Worm (Caenorhabditis elegans) whole organism, young adult: ENCODE data around the gene bcc-1.

Experiments used
- C06A6.2 ChIP-seq: fragments of 200-800 bp; sonication (Bioruptor generic); conservative IDR thresholded peaks from 2 replicates; pipeline ENCODE4 v1.3.6; 2022; ENCODE audit warnings: missing genetic modification characterization, missing compliant biosample characterization
- D2030.7 ChIP-seq: fragments of 200-800 bp; sonication (Bioruptor generic); IDR thresholded peaks from 2 replicates; pipeline ENCODE4 v1.3.6; 2022; ENCODE audit warnings: missing genetic modification reagents, missing genetic modification characterization, missing compliant biosample characterization
- F10E7.11 ChIP-seq: sonication (generic microtip); optimal IDR thresholded peaks from 2 replicates; lab custom pipeline; 2017; ENCODE audit warnings: mild to moderate bottlenecking, missing genetic modification characterization, moderate library complexity, missing compliant biosample characterization
- F23B12.7 ChIP-seq: sonication (generic microtip); optimal IDR thresholded peaks from 2 replicates; lab custom pipeline; 2017; ENCODE audit warnings: missing genetic modification characterization, mild to moderate bottlenecking, missing compliant biosample characterization, antibody characterized with exemption, moderate library complexity; ENCODE audit not compliant: insufficient read depth
- F55B11.4 ChIP-seq: sonication (generic microtip); optimal IDR thresholded peaks from 2 replicates; lab custom pipeline; 2016; ENCODE audit warnings: missing compliant biosample characterization, missing genetic modification characterization, borderline replicate concordance; ENCODE audit not compliant: insufficient read depth
- K12H6.12 ChIP-seq: fragments of 200-800 bp; sonication (Bioruptor generic); optimal IDR thresholded peaks from 2 replicates; lab custom pipeline; 2018; ENCODE audit warnings: mild to moderate bottlenecking, missing genetic modification characterization, missing compliant biosample characterization
- Y56A3A.18 ChIP-seq: fragments of 200-800 bp; sonication (Bioruptor generic); IDR thresholded peaks from 2 replicates; pipeline ENCODE4 v1.3.6; 2022; ENCODE audit warnings: missing genetic modification reagents, missing genetic modification characterization, missing compliant biosample characterization
- Y67H2A.10 ChIP-seq: fragments of 200-800 bp; sonication (Bioruptor generic); conservative IDR thresholded peaks from 2 replicates; pipeline ENCODE4 v1.3.6; 2022; ENCODE audit warnings: missing genetic modification reagents, missing genetic modification characterization, missing compliant biosample characterization
- Y95B8A.8 ChIP-seq: fragments of 200-800 bp; sonication (Bioruptor generic); IDR thresholded peaks from 2 replicates; pipeline ENCODE4 v1.3.6; 2022; ENCODE audit warnings: missing genetic modification reagents, missing genetic modification characterization, missing compliant biosample characterization
- akir-1 ChIP-seq: fragments of 200-800 bp; sonication (Bioruptor generic); optimal IDR thresholded peaks from 2 replicates; lab custom pipeline; 2018; ENCODE audit warnings: mild to moderate bottlenecking, missing genetic modification characterization, moderate library complexity, missing compliant biosample characterization
- ama-1 ChIP-seq, 3 experiments: fragments of 150-350 bp in 1 of 3; sonication (generic microtip) in 2 of 3; optimal IDR thresholded peaks; 2 replicates each; lab custom pipeline; 2014 to 2018; ENCODE audit warnings: missing biosample characterization in 2 of 3, missing genetic modification characterization in 2 of 3, missing genetic modification reagents in 2 of 3
- aptf-3 ChIP-seq: fragments of 200-800 bp; sonication (Bioruptor generic); IDR thresholded peaks from 2 replicates; pipeline ENCODE4 v1.3.6; 2022; ENCODE audit warnings: missing genetic modification characterization, missing compliant biosample characterization
- bed-2 ChIP-seq: fragments of 200-800 bp; sonication (Bioruptor generic); IDR thresholded peaks from 2 replicates; pipeline ENCODE4 v1.3.6; 2022; ENCODE audit warnings: missing genetic modification reagents, missing genetic modification characterization, missing compliant biosample characterization
- ceh-100 ChIP-seq: fragments of 200-800 bp; sonication (Bioruptor generic); IDR thresholded peaks from 2 replicates; pipeline ENCODE4 v1.3.6; 2022; ENCODE audit warnings: missing genetic modification reagents, missing genetic modification characterization, missing compliant biosample characterization
- ceh-27 ChIP-seq: fragments of 200-800 bp; sonication (Bioruptor generic); optimal IDR thresholded peaks from 2 replicates; lab custom pipeline; 2018; ENCODE audit warnings: mild to moderate bottlenecking, missing genetic modification characterization, moderate library complexity, missing compliant biosample characterization
- die-1 ChIP-seq: sonication (generic microtip); optimal IDR thresholded peaks from 2 replicates; lab custom pipeline; 2016; ENCODE audit warnings: missing genotype, mild to moderate bottlenecking, missing genetic modification characterization, missing compliant biosample characterization
- efl-1 ChIP-seq: fragments of 150-350 bp; optimal IDR thresholded peaks from 2 replicates; lab custom pipeline; 2014; ENCODE audit warnings: missing biosample characterization, missing genetic modification reagents, missing genetic modification characterization
- egl-18 ChIP-seq: fragments of 200-800 bp; sonication (Bioruptor generic); IDR thresholded peaks from 2 replicates; pipeline ENCODE4 v1.3.6; 2022; ENCODE audit warnings: missing genetic modification reagents, missing genetic modification characterization, missing compliant biosample characterization
- egl-44 ChIP-seq: fragments of 200-800 bp; sonication (Bioruptor generic); IDR thresholded peaks from 2 replicates; pipeline ENCODE4 v1.3.6; 2022; ENCODE audit warnings: missing genetic modification reagents, missing genetic modification characterization, missing compliant biosample characterization
- egrh-3 ChIP-seq: fragments of 200-800 bp; sonication (Bioruptor generic); IDR thresholded peaks from 2 replicates; pipeline ENCODE4 v1.3.6; 2022; ENCODE audit warnings: missing genetic modification reagents, missing genetic modification characterization, missing compliant biosample characterization
- ets-4 ChIP-seq: fragments of 200-800 bp; sonication (Bioruptor generic); optimal IDR thresholded peaks from 2 replicates; lab custom pipeline; 2018; ENCODE audit warnings: mild to moderate bottlenecking, missing genetic modification characterization, missing compliant biosample characterization
- him-1 ChIP-seq: sonication (generic microtip); optimal IDR thresholded peaks from 2 replicates; lab custom pipeline; 2016; ENCODE audit warnings: missing genotype, missing genetic modification reagents, missing genetic modification characterization, missing compliant biosample characterization
- hlh-12 ChIP-seq: sonication (generic microtip); optimal IDR thresholded peaks from 2 replicates; lab custom pipeline; 2016; ENCODE audit warnings: missing genetic modification characterization, missing compliant biosample characterization
- hmg-20 ChIP-seq: fragments of 200-800 bp; sonication (Bioruptor generic); IDR thresholded peaks from 2 replicates; pipeline ENCODE4 v1.3.6; 2022; ENCODE audit warnings: missing genetic modification reagents, missing genetic modification characterization, missing compliant biosample characterization
- let-607 ChIP-seq, 2 experiments: fragments of 200-800 bp in 1 of 2; sonication (Bioruptor generic) in 1 of 2; sonication (generic microtip) in 1 of 2; optimal IDR thresholded peaks; 2 replicates each; lab custom pipeline; 2016 to 2018; ENCODE audit warnings: mild to moderate bottlenecking in 2 of 2, missing compliant biosample characterization in 2 of 2, missing genetic modification characterization in 2 of 2, moderate library complexity in 2 of 2, missing genotype in 1 of 2
- lin-35 ChIP-seq, 3 experiments: fragments of 150-350 bp in 2 of 3; sonication (generic microtip) in 1 of 3; optimal IDR thresholded peaks; 2 replicates each; lab custom pipeline; 2014 to 2018; ENCODE audit warnings: missing biosample characterization in 3 of 3, missing genetic modification characterization in 3 of 3, missing genetic modification reagents in 3 of 3
- lin-54 ChIP-seq: fragments of 200-800 bp; sonication (Bioruptor generic); optimal IDR thresholded peaks from 2 replicates; lab custom pipeline; 2018; ENCODE audit warnings: mild to moderate bottlenecking, missing genetic modification characterization, missing compliant biosample characterization
- lir-1 ChIP-seq: fragments of 200-800 bp; sonication (Bioruptor generic); conservative IDR thresholded peaks from 2 replicates; pipeline ENCODE4 v1.3.6; 2022; ENCODE audit warnings: missing genetic modification reagents, missing genetic modification characterization, missing compliant biosample characterization
- lsy-27 ChIP-seq: sonication (generic microtip); optimal IDR thresholded peaks from 2 replicates; lab custom pipeline; 2017; ENCODE audit warnings: missing genetic modification characterization, mild to moderate bottlenecking, missing compliant biosample characterization, antibody characterized with exemption, missing genotype, borderline replicate concordance; ENCODE audit not compliant: insufficient read depth
- madf-10 ChIP-seq: sonication (generic microtip); optimal IDR thresholded peaks from 2 replicates; lab custom pipeline; 2016; ENCODE audit warnings: mild to moderate bottlenecking, missing genetic modification characterization, missing compliant biosample characterization
- mcd-1 ChIP-seq: fragments of 200-800 bp; sonication (Bioruptor generic); IDR thresholded peaks from 2 replicates; pipeline ENCODE4 v1.3.6; 2022; ENCODE audit warnings: missing genetic modification reagents, missing genetic modification characterization, missing compliant biosample characterization
- nfya-2 ChIP-seq: fragments of 200-800 bp; sonication (Bioruptor generic); IDR thresholded peaks from 2 replicates; pipeline ENCODE4 v1.3.6; 2022; ENCODE audit warnings: missing genetic modification reagents, missing genetic modification characterization, missing compliant biosample characterization
- nfyb-1 ChIP-seq: fragments of 200-800 bp; sonication (Bioruptor generic); IDR thresholded peaks from 2 replicates; pipeline ENCODE4 v1.3.6; 2022; ENCODE audit warnings: missing genetic modification reagents, missing genetic modification characterization, missing compliant biosample characterization
- nhr-179 ChIP-seq: sonication (generic microtip); optimal IDR thresholded peaks from 2 replicates; lab custom pipeline; 2016; ENCODE audit warnings: mild to moderate bottlenecking, missing genetic modification characterization, missing compliant biosample characterization
- nhr-27 ChIP-seq: fragments of 200-800 bp; sonication (Bioruptor generic); optimal IDR thresholded peaks from 2 replicates; lab custom pipeline; 2018; ENCODE audit warnings: mild to moderate bottlenecking, missing genetic modification characterization, moderate library complexity, missing compliant biosample characterization
- nhr-80 ChIP-seq: sonication (generic microtip); optimal IDR thresholded peaks from 2 replicates; lab custom pipeline; 2016; ENCODE audit warnings: missing genetic modification characterization, missing compliant biosample characterization
- nhr-90 ChIP-seq: sonication (generic microtip); optimal IDR thresholded peaks from 2 replicates; lab custom pipeline; 2016; ENCODE audit warnings: missing genotype, mild to moderate bottlenecking, missing genetic modification characterization, missing compliant biosample characterization
- rcor-1 ChIP-seq: fragments of 200-800 bp; sonication (Bioruptor generic); IDR thresholded peaks from 2 replicates; pipeline ENCODE4 v1.3.6; 2022; ENCODE audit warnings: missing genetic modification reagents, missing genetic modification characterization, missing compliant biosample characterization
- rec-8 ChIP-seq, 2 experiments: sonication (generic microtip); optimal IDR thresholded peaks; 2 replicates each; lab custom pipeline; 2016; ENCODE audit warnings: mild to moderate bottlenecking in 2 of 2, missing genetic modification characterization in 2 of 2, missing genetic modification reagents in 2 of 2, missing genotype in 2 of 2, missing biosample characterization in 1 of 2, missing compliant biosample characterization in 1 of 2, moderate library complexity in 1 of 2
- snpc-1.3 ChIP-seq: sonication (generic microtip); optimal IDR thresholded peaks from 2 replicates; lab custom pipeline; 2017; ENCODE audit warnings: missing genetic modification characterization, mild to moderate bottlenecking, missing compliant biosample characterization, antibody characterized with exemption, moderate library complexity, missing genotype, missing genetic modification reagents; ENCODE audit not compliant: insufficient read depth
- somi-1 ChIP-seq: fragments of 200-800 bp; sonication (Bioruptor generic); optimal IDR thresholded peaks from 2 replicates; lab custom pipeline; 2018; ENCODE audit warnings: mild to moderate bottlenecking, missing genetic modification characterization, missing compliant biosample characterization
- tlf-1 ChIP-seq: fragments of 200-800 bp; sonication (Bioruptor generic); optimal IDR thresholded peaks from 2 replicates; lab custom pipeline; 2018; ENCODE audit warnings: mild to moderate bottlenecking, missing genetic modification characterization, missing compliant biosample characterization
- ztf-22 ChIP-seq: fragments of 200-800 bp; sonication (Bioruptor generic); optimal IDR thresholded peaks from 2 replicates; lab custom pipeline; 2018; ENCODE audit warnings: mild to moderate bottlenecking, missing genetic modification characterization, moderate library complexity, missing compliant biosample characterization
- ztf-25 ChIP-seq: fragments of 200-800 bp; sonication (Bioruptor generic); IDR thresholded peaks from 2 replicates; pipeline ENCODE4 v1.3.6; 2022; ENCODE audit warnings: missing genetic modification reagents, missing genetic modification characterization, missing compliant biosample characterization
- ztf-26 ChIP-seq: sonication (generic microtip); optimal IDR thresholded peaks from 2 replicates; lab custom pipeline; 2017; ENCODE audit warnings: missing genetic modification characterization, missing compliant biosample characterization
- ztf-3 ChIP-seq: fragments of 200-800 bp; sonication (Bioruptor generic); optimal IDR thresholded peaks from 2 replicates; lab custom pipeline; 2018; ENCODE audit warnings: mild to moderate bottlenecking, missing genetic modification characterization, missing compliant biosample characterization

Gene bcc-1

DNA sequence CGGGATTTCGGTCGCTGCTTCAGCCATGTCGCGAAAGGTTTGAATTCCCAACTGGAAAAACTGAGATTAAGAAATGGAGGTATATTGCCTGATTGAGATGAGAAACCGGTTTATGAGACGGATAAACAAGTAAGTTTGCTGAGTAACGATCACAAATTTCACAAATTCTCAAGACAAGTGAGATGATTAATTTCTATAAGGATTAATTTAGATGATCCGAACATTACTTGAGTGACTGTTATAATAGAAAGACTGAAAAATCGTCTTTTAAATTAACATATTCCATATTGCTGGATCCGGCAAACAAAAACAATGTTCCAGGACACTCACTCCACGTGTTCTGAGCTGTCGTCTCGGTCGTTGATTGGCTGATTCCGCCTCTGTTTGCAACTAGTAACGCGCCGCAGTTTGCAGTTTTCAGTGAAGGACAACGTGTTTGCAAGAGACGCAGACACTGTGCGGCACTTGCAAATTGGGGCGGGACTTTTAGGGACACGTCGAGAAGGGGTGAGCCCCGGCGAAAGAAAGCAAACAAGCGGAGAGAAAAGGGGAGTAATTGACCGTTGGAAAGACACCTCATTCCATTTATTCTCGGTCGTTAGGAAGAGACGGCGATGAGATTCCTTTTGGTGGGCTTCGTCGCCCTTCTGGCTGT is 26.6 kb upstream of the bcc-1 start, which contains the start of the genes imp-2 and enpl-1 (continued):
- TF ChIP-seq lsy-27 (tag; lab: Kevin White, UChicago) (no peak), ztf-22 (peak; percentile 48), D2030.7 (GFP tag; lab: Robert Waterston, UW) (peak; percentile 53; the same call in 1 of the 2 replicates), ztf-3 (GFP tag; lab: Kevin White, UChicago) (no peak), nhr-80 (tag; lab: Kevin White, UChicago) (peak; percentile 96), aptf-3 (GFP tag; lab: Robert Waterston, UW) (no peak), him-1 (tag; lab: Kevin White, UChicago) (no peak), lin-35 (GFP tag; optimal IDR thresholded peaks at IDR 0.05; lab: Kevin White, UChicago) (peak in 1 of 3 experiments; percentile 51), ets-4 (GFP tag; lab: Kevin White, UChicago) (peak; percentile 80), somi-1 (GFP tag; lab: Kevin White, UChicago) (peak; percentile 74), lin-54 (GFP tag; lab: Kevin White, UChicago) (peak; percentile 82), egrh-3 (GFP tag; lab: Robert Waterston, UW) (peak; percentile 69), nfya-2 (GFP tag; lab: Robert Waterston, UW) (no peak), ceh-27 (peak; percentile 88), rcor-1 (GFP tag; lab: Robert Waterston, UW) (peak; percentile 75), ztf-25 (GFP tag; lab: Robert Waterston, UW) (0 out of 2 replicates have a peak, but pooled peaks have one; percentile 30), madf-10 (tag; lab: Kevin White, UChicago) (peak; percentile 77), ceh-100 (GFP tag; lab: Robert Waterston, UW) (peak; percentile 77), rec-8 (tag; optimal IDR thresholded peaks at IDR 0.05; lab: Kevin White, UChicago) (no peak), C06A6.2 (peak; percentile 80), F23B12.7 (peak; percentile 21), mcd-1 (GFP tag; lab: Robert Waterston, UW) (peak; percentile 82), egl-44 (peak; percentile 55; the same call in 1 of the 2 replicates), hlh-12 (tag; lab: Kevin White, UChicago) (no peak), Y67H2A.10 (GFP tag; lab: Robert Waterston, UW) (0 out of 2 replicates have a peak, but pooled peaks have one; percentile 48), hmg-20 (no peak), lir-1 (GFP tag; lab: Robert Waterston, UW) (peak; percentile 58; the same call in 1 of the 2 replicates), let-607 (tag; optimal IDR thresholded peaks at IDR 0.05; lab: Kevin White, UChicago) (peak; percentile 100), ztf-26 (peak; percentile 37), ama-1 (optimal IDR thresholded peaks at IDR 0.05; lab: Kevin White, UChicago) (no peak), ama-1 (GFP tag; optimal IDR thresholded peaks at IDR 0.05; lab: Kevin White, UChicago) (peak in 1 of 2 experiments; percentile 41), F55B11.4 (no peak), tlf-1 (GFP tag; lab: Kevin White, UChicago) (peak; percentile 86), bed-2 (no peak), die-1 (peak; percentile 12), snpc-1.3 (tag; lab: Kevin White, UChicago) (peak; percentile 3), efl-1 (GFP tag; lab: Kevin White, UChicago) (peak; percentile 23), nfyb-1 (GFP tag; lab: Robert Waterston, UW) (peak; percentile 100), F10E7.11 (tag; lab: Kevin White, UChicago) (no peak), K12H6.12 (tag; lab: Kevin White, UChicago) (peak; percentile 86), nhr-90 (tag; lab: Kevin White, UChicago) (peak; percentile 82), nhr-27 (tag; lab: Kevin White, UChicago) (no peak), Y95B8A.8 (GFP tag; lab: Robert Waterston, UW) (0 out of 2 replicates have a peak, but pooled peaks have one; percentile 20), akir-1 (peak; percentile 37), Y56A3A.18 (GFP tag; lab: Robert Waterston, UW) (no peak), nhr-179 (tag; lab: Kevin White, UChicago) (no peak), egl-18 (no peak)
